Worm (Caenorhabditis elegans): ENCODE measurements around the gene ZK381.2.

Gene ZK381.2

DNA sequence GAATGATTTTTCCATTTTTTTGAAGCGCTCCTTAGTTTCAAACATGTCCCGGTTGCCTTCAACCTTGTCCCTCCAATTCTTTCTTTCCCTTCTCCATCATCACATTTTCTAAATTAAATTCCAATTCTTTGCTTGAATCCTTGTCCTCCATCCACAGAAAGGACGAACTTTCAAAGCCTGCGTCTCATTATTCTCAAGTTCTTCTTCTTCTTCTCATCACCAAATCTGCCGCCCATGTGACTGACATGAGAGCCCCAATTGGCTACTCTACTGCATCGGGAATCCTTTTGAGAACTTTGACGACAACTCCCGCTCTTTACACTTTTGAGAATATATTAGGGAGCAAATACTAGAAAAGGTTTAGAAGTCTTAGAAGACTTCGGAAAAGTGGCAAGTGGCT is 8.6 kb upstream of the ZK381.2 start (continued):
- TF ChIP-seq ces-1 (GFP tag; optimal IDR thresholded peaks at IDR 0.05) (peak; percentile 46), nhr-47 (tag; optimal IDR thresholded peaks at IDR 0.05) (peak; percentile 19), lin-35 (GFP tag; optimal IDR thresholded peaks at IDR 0.05) (no peak), pqm-1 (tag; optimal IDR thresholded peaks at IDR 0.05) (no peak), unc-62 (GFP tag; optimal IDR thresholded peaks at IDR 0.05) (no peak), nhr-28 (tag; optimal IDR thresholded peaks at IDR 0.05) (no peak)

DNA sequence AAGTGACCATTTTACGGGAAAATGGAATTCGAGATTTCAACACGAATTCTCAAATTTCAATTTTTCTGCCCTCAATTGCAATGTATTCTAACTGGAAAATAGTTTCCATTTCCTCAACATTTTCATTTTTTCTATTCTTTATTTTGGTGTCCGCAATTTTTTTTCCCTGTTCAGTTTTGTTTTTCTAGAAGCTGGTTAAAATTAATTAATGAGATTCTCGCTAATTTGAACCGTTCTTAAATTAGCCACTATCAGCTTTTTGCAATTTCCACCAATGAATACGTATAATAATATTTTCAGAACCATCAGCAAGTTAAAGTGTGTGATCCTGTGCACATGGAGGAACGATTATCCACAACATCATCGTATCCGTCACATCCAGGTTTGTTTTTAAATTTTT is 8.0 kb upstream of the ZK381.2 start, which contains the start of gene jnk-1:
TSS of gene jnk-1 (plus strand) at position 301 of the 400 bp plus-strand sequence.
- TF ChIP-seq nhr-20 (tag; optimal IDR thresholded peaks at IDR 0.05) (no peak), ztf-11 (tag; optimal IDR thresholded peaks at IDR 0.05) (no peak), nhr-77 (tag; optimal IDR thresholded peaks at IDR 0.05) (no peak), blmp-1 (tag; optimal IDR thresholded peaks at IDR 0.05) (no peak), aha-1 (tag; optimal IDR thresholded peaks at IDR 0.05) (no peak), C16A3.4 (tag; optimal IDR thresholded peaks at IDR 0.05) (no peak)

DNA sequence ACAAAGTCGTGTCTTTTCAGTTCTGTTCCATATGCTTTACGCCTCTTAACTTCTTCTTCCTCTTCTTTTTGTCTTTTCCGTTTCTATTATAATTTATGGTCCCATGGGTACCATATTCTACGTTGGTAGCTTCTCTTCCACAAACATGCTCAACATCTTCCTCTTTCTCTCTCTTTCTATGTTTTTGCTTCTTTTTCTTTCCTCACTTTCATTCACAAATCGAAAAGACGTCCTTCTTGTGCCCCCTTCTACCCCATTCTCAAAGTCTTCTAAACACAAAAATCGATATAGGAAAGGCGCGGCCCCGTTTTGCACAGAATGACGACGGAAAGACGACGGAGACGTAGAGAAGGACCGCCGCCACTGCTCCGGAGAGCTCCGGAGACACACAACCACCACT is 6.6 kb upstream of the ZK381.2 start:
- no peak for TF ChIP-seq egl-13 (tag; optimal IDR thresholded peaks at IDR 0.05)
- peak; percentile 14 for TF ChIP-seq swsn-7 (tag; optimal IDR thresholded peaks at IDR 0.05)
- no peak for TF ChIP-seq ceh-90 (tag; optimal IDR thresholded peaks at IDR 0.05)
- TF ChIP-seq C34B4.2 (tag; optimal IDR thresholded peaks at IDR 0.05), result no peak
- no peak for TF ChIP-seq hlh-17 (GFP tag; optimal IDR thresholded peaks at IDR 0.05; ENCODE audit: borderline replicate concordance)
- no peak for TF ChIP-seq unc-30 (tag; optimal IDR thresholded peaks at IDR 0.05)
- TF ChIP-seq nhr-19 (GFP tag; conservative IDR thresholded peaks at IDR 0.05), result no peak
- peak in 1 of 2 experiments; percentile 18 for TF ChIP-seq lsy-2 (tag; optimal IDR thresholded peaks at IDR 0.05)
- TF ChIP-seq snpc-4 (tag; optimal IDR thresholded peaks at IDR 0.05), result no peak
- no peak for TF ChIP-seq zip-4 (GFP tag; optimal IDR thresholded peaks at IDR 0.05)
- peak; percentile 26 for TF ChIP-seq nhr-71 (tag; optimal IDR thresholded peaks at IDR 0.05)
- no peak for TF ChIP-seq hlh-4 (tag; optimal IDR thresholded peaks at IDR 0.05)
- no peak for TF ChIP-seq ets-5 (GFP tag; IDR thresholded peaks at IDR 0.05)
- no peak for TF ChIP-seq lin-13 (GFP tag; optimal IDR thresholded peaks at IDR 0.05)
- no peak for TF ChIP-seq nhr-12 (tag; optimal IDR thresholded peaks at IDR 0.05)
- TF ChIP-seq sptf-1 (tag; optimal IDR thresholded peaks at IDR 0.05), result no peak
- no peak for TF ChIP-seq F16B12.6 (tag; optimal IDR thresholded peaks at IDR 0.05)
- TF ChIP-seq nhr-90 (tag; optimal IDR thresholded peaks at IDR 0.05; ENCODE audit: poor library complexity), result no peak
- no peak for TF ChIP-seq unc-86 (tag; optimal IDR thresholded peaks at IDR 0.05)
- TF ChIP-seq isw-1 (GFP tag; IDR thresholded peaks at IDR 0.05), result no peak
- TF ChIP-seq xbp-1 (tag; optimal IDR thresholded peaks at IDR 0.05), result no peak
- TF ChIP-seq tlp-1 (tag; optimal IDR thresholded peaks at IDR 0.05), result no peak
- no peak for TF ChIP-seq elt-2 (tag; optimal IDR thresholded peaks at IDR 0.05)
- TF ChIP-seq nhr-85 (tag), result no peak
- TF ChIP-seq alr-1 (tag; optimal IDR thresholded peaks at IDR 0.05; ENCODE audit: borderline replicate concordance), result no peak
- TF ChIP-seq nhr-76 (tag; optimal IDR thresholded peaks at IDR 0.05), result no peak
- TF ChIP-seq hpl-2 (GFP tag; optimal IDR thresholded peaks at IDR 0.05), result no peak
- TF ChIP-seq blmp-1 (tag; optimal IDR thresholded peaks at IDR 0.05), result no peak
- TF ChIP-seq fos-1 (tag; optimal IDR thresholded peaks at IDR 0.05), result no peak
- no peak for TF ChIP-seq nhr-11 (tag; optimal IDR thresholded peaks at IDR 0.05)
- no peak for TF ChIP-seq dsc-1 (tag; optimal IDR thresholded peaks at IDR 0.05)
- TF ChIP-seq mef-2 (tag; optimal IDR thresholded peaks at IDR 0.05), result no peak
- TF ChIP-seq nhr-237 (tag; optimal IDR thresholded peaks at IDR 0.05), result no peak
- no peak for TF ChIP-seq lin-35 (GFP tag; optimal IDR thresholded peaks at IDR 0.05)
- TF ChIP-seq nhr-47 (tag; optimal IDR thresholded peaks at IDR 0.05), result no peak
- peak; percentile 3 for TF ChIP-seq snu-23 (GFP tag; optimal IDR thresholded peaks at IDR 0.05)
- no peak for TF ChIP-seq zag-1 (tag; optimal IDR thresholded peaks at IDR 0.05)
- TF ChIP-seq fkh-10 (GFP tag; optimal IDR thresholded peaks at IDR 0.05), result peak; percentile 1
- TF ChIP-seq tbx-2 (tag; optimal IDR thresholded peaks at IDR 0.05), result no peak
- no peak for TF ChIP-seq aly-2 (tag; optimal IDR thresholded peaks at IDR 0.05)
- no peak for TF ChIP-seq sup-37 (GFP tag; optimal IDR thresholded peaks at IDR 0.05)
- TF ChIP-seq lin-15B (tag; optimal IDR thresholded peaks at IDR 0.05), result no peak
- peak; percentile 32 for TF ChIP-seq fkh-8 (tag; optimal IDR thresholded peaks at IDR 0.05)

All from whole organism, L1 larva.